Worm (Caenorhabditis elegans): ENCODE results near the gene Y105C5B.1.

Gene Y105C5B.1

ce11 chrIV:15853820-15854426, 16.5 kb upstream of the Y105C5B.1 start:
- TF ChIP-seq bed-1 (GFP tag; IDR thresholded peaks at IDR 0.05) (no peak), K11D2.4 (GFP tag; IDR thresholded peaks at IDR 0.05) (no peak), F37B4.10 (GFP tag; IDR thresholded peaks at IDR 0.05) (0 out of 2 replicates have a peak, but pooled peaks have one; percentile 86), aptf-3 (GFP tag; IDR thresholded peaks at IDR 0.05) (peak; percentile 76; the same call in 1 of the 2 replicates), madf-3 (GFP tag; IDR thresholded peaks at IDR 0.05) (peak; percentile 79), B0019.2 (GFP tag; conservative IDR thresholded peaks at IDR 0.05) (no peak), hrde-1 (tag; optimal IDR thresholded peaks at IDR 0.05; ENCODE audit: borderline replicate concordance) (no peak), ztf-3 (GFP tag; optimal IDR thresholded peaks at IDR 0.05) (no peak), ceh-40 (GFP tag; IDR thresholded peaks at IDR 0.05) (no peak), lag-1 (GFP tag; IDR thresholded peaks at IDR 0.05) (0 out of 2 replicates have a peak, but pooled peaks have one; percentile 36), tbx-9 (tag; optimal IDR thresholded peaks at IDR 0.05; ENCODE audit: borderline replicate concordance) (no peak), T26A5.8 (tag; optimal IDR thresholded peaks at IDR 0.05) (no peak), nfyb-1 (GFP tag; IDR thresholded peaks at IDR 0.05) (no peak), ztf-25 (GFP tag; IDR thresholded peaks at IDR 0.05) (no peak), C17E4.6 (GFP tag; IDR thresholded peaks at IDR 0.05) (peak; percentile 52; the same call in 1 of the 2 replicates), ztf-28 (GFP tag; IDR thresholded peaks at IDR 0.05) (no peak), lin-35 (GFP tag; optimal IDR thresholded peaks at IDR 0.05) (no peak), Y53G8AR.9 (GFP tag; conservative IDR thresholded peaks at IDR 0.05) (no peak), dox-1 (GFP tag; IDR thresholded peaks at IDR 0.05) (no peak), dpl-1 (GFP tag; optimal IDR thresholded peaks at IDR 0.05) (no peak), hmg-1.2 (GFP tag; IDR thresholded peaks at IDR 0.05) (0 out of 2 replicates have a peak, but pooled peaks have one; percentile 23), egl-44 (GFP tag; IDR thresholded peaks at IDR 0.05) (peak; percentile 43; the same call in 1 of the 2 replicates), attf-6 (GFP tag; IDR thresholded peaks at IDR 0.05) (peak; percentile 92), hlh-12 (tag; optimal IDR thresholded peaks at IDR 0.05) (no peak), ztf-26 (tag; optimal IDR thresholded peaks at IDR 0.05) (no peak), sptf-2 (GFP tag; optimal IDR thresholded peaks at IDR 0.05) (no peak), attf-5 (GFP tag; optimal IDR thresholded peaks at IDR 0.05) (no peak), ztf-18 (tag; optimal IDR thresholded peaks at IDR 0.05) (no peak), attf-3 (GFP tag; conservative IDR thresholded peaks at IDR 0.05) (no peak), mxl-1 (tag; optimal IDR thresholded peaks at IDR 0.05) (no peak), nhr-80 (tag; optimal IDR thresholded peaks at IDR 0.05) (no peak), Y56A3A.18 (GFP tag; IDR thresholded peaks at IDR 0.05) (no peak), let-526 (GFP tag; IDR thresholded peaks at IDR 0.05) (no peak), lin-40 (tag; optimal IDR thresholded peaks at IDR 0.05) (no peak), nfya-1 (tag; optimal IDR thresholded peaks at IDR 0.05; ENCODE audit: borderline replicate concordance, insufficient read depth) (no peak), hmg-20 (GFP tag; IDR thresholded peaks at IDR 0.05) (0 out of 2 replicates have a peak, but pooled peaks have one; percentile 37), C06A6.2 (GFP tag; conservative IDR thresholded peaks at IDR 0.05) (no peak), mes-4 (tag; optimal IDR thresholded peaks at IDR 0.05) (no peak), mel-28 (tag; optimal IDR thresholded peaks at IDR 0.05; ENCODE audit: borderline replicate concordance) (no peak), tlf-1 (GFP tag; optimal IDR thresholded peaks at IDR 0.05) (no peak), unc-130 (GFP tag; optimal IDR thresholded peaks at IDR 0.05) (no peak), F49E8.2 (tag; optimal IDR thresholded peaks at IDR 0.05; ENCODE audit: insufficient read depth) (no peak), F39B2.1 (GFP tag; IDR thresholded peaks at IDR 0.05) (0 out of 2 replicates have a peak, but pooled peaks have one; percentile 29), nhr-120 (GFP tag; IDR thresholded peaks at IDR 0.05) (no peak), F22D6.2 (tag; optimal IDR thresholded peaks at IDR 0.05) (no peak), madf-6 (GFP tag; IDR thresholded peaks at IDR 0.05) (no peak), ets-4 (GFP tag; optimal IDR thresholded peaks at IDR 0.05) (no peak), aptf-2 (GFP tag; conservative IDR thresholded peaks at IDR 0.05) (no peak), cebp-2 (GFP tag; IDR thresholded peaks at IDR 0.05) (no peak)

Data from whole organism, young adult.